Worm (Caenorhabditis elegans): ENCODE measurements around the gene F14F7.4.

DNA sequence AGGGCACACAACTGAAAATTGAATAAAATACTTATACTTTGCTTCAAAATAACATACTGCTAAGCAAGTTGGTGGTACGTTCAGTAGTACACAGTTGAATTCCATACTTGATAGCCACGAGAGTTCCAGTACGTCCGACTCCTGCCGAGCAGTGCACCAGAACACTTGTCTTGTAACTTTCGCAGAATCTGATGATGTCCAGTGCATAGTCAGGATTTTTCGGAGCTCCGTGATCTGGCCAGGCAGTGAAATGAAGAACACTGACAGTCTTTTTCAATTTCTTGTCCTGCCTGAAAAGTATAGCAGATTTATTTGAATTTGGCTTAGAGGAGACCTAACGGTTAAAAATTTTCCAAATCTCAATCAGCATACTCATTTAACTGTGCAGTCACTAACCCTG lies 20.4 kb upstream of the F14F7.4 start:
- no peak for TF ChIP-seq W03F9.2 (tag; optimal IDR thresholded peaks at IDR 0.05)
- no peak for TF ChIP-seq dao-5 (tag; optimal IDR thresholded peaks at IDR 0.05)
- no peak for TF ChIP-seq him-1 (tag; optimal IDR thresholded peaks at IDR 0.05)

All from whole organism, L4/young adult.